Worm (Caenorhabditis elegans) whole organism, young adult: ENCODE data around the gene F58D12.1.

Source experiments
- B0019.2 ChIP-seq: fragments of 200-800 bp; sonication (Bioruptor generic); conservative IDR thresholded peaks from 2 replicates; pipeline ENCODE4 v1.3.6; 2022; ENCODE audit warnings: missing genetic modification reagents, missing genetic modification characterization, missing compliant biosample characterization
- B0336.3 ChIP-seq: fragments of 200-800 bp; sonication (Bioruptor generic); IDR thresholded peaks from 2 replicates; pipeline ENCODE4 v1.3.6; 2022; ENCODE audit warnings: missing genetic modification characterization, missing compliant biosample characterization
- F22D6.2 ChIP-seq: sonication (generic microtip); optimal IDR thresholded peaks from 2 replicates; lab custom pipeline; 2016; ENCODE audit warnings: mild to moderate bottlenecking, missing genetic modification characterization, missing compliant biosample characterization
- F33H1.4 ChIP-seq: fragments of 200-800 bp; sonication (Bioruptor generic); IDR thresholded peaks from 2 replicates; pipeline ENCODE4 v1.3.6; 2022; ENCODE audit warnings: missing genetic modification reagents, missing genetic modification characterization, missing compliant biosample characterization
- Y67H2A.10 ChIP-seq: fragments of 200-800 bp; sonication (Bioruptor generic); conservative IDR thresholded peaks from 2 replicates; pipeline ENCODE4 v1.3.6; 2022; ENCODE audit warnings: missing genetic modification reagents, missing genetic modification characterization, missing compliant biosample characterization
- ZK185.1 ChIP-seq: sonication (generic microtip); optimal IDR thresholded peaks from 2 replicates; lab custom pipeline; 2016; ENCODE audit warnings: mild to moderate bottlenecking, missing genetic modification characterization, missing compliant biosample characterization; ENCODE audit not compliant: poor library complexity, severe bottlenecking
- ama-1 ChIP-seq, 3 experiments: fragments of 150-350 bp in 1 of 3; sonication (generic microtip) in 2 of 3; optimal IDR thresholded peaks; 2 replicates each; lab custom pipeline; 2014 to 2018; ENCODE audit warnings: missing biosample characterization in 2 of 3, missing genetic modification characterization in 2 of 3, missing genetic modification reagents in 2 of 3
- aptf-2 ChIP-seq: fragments of 200-800 bp; sonication (Bioruptor generic); conservative IDR thresholded peaks from 2 replicates; pipeline ENCODE4 v1.3.6; 2022; ENCODE audit warnings: missing genetic modification reagents, missing genetic modification characterization, missing compliant biosample characterization
- atf-7 ChIP-seq: sonication (generic microtip); optimal IDR thresholded peaks from 2 replicates; lab custom pipeline; 2017; ENCODE audit warnings: mild to moderate bottlenecking, missing genetic modification characterization, missing compliant biosample characterization
- attf-3 ChIP-seq: fragments of 200-800 bp; sonication (Bioruptor generic); conservative IDR thresholded peaks from 2 replicates; pipeline ENCODE4 v1.3.6; 2022; ENCODE audit warnings: missing genetic modification reagents, missing genetic modification characterization, missing compliant biosample characterization
- attf-6 ChIP-seq: fragments of 200-800 bp; sonication (Bioruptor generic); IDR thresholded peaks from 2 replicates; pipeline ENCODE4 v1.3.6; 2022; ENCODE audit warnings: missing genetic modification reagents, missing genetic modification characterization, missing compliant biosample characterization
- bed-1 ChIP-seq: fragments of 200-800 bp; sonication (Bioruptor generic); IDR thresholded peaks from 2 replicates; pipeline ENCODE4 v1.3.6; 2022; ENCODE audit warnings: missing genetic modification reagents, missing genetic modification characterization, missing compliant biosample characterization
- cebp-2 ChIP-seq: fragments of 200-800 bp; sonication (Bioruptor generic); IDR thresholded peaks from 2 replicates; pipeline ENCODE4 v1.3.6; 2022; ENCODE audit warnings: missing genetic modification characterization, missing compliant biosample characterization
- ceh-27 ChIP-seq: fragments of 200-800 bp; sonication (Bioruptor generic); optimal IDR thresholded peaks from 2 replicates; lab custom pipeline; 2018; ENCODE audit warnings: mild to moderate bottlenecking, missing genetic modification characterization, moderate library complexity, missing compliant biosample characterization
- ceh-58 ChIP-seq: fragments of 200-800 bp; sonication (Bioruptor generic); IDR thresholded peaks from 2 replicates; pipeline ENCODE4 v1.3.6; 2022; ENCODE audit warnings: missing genetic modification characterization, missing compliant biosample characterization
- ceh-79 ChIP-seq: sonication (generic microtip); optimal IDR thresholded peaks from 2 replicates; lab custom pipeline; 2017; ENCODE audit warnings: mild to moderate bottlenecking, missing genetic modification characterization, missing compliant biosample characterization
- ceh-91 ChIP-seq: fragments of 200-800 bp; sonication (Bioruptor generic); IDR thresholded peaks from 2 replicates; pipeline ENCODE4 v1.3.6; 2022; ENCODE audit warnings: missing genetic modification reagents, missing genetic modification characterization, missing compliant biosample characterization
- dox-1 ChIP-seq: fragments of 200-800 bp; sonication (Bioruptor generic); IDR thresholded peaks from 2 replicates; pipeline ENCODE4 v1.3.6; 2022; ENCODE audit warnings: missing genetic modification reagents, missing genetic modification characterization, missing compliant biosample characterization
- dpl-1 ChIP-seq: fragments of 150-350 bp; optimal IDR thresholded peaks from 2 replicates; lab custom pipeline; 2014; ENCODE audit warnings: missing biosample characterization, missing genetic modification reagents, missing genetic modification characterization
- efl-1 ChIP-seq: fragments of 150-350 bp; optimal IDR thresholded peaks from 2 replicates; lab custom pipeline; 2014; ENCODE audit warnings: missing biosample characterization, missing genetic modification reagents, missing genetic modification characterization
- egl-18 ChIP-seq: fragments of 200-800 bp; sonication (Bioruptor generic); IDR thresholded peaks from 2 replicates; pipeline ENCODE4 v1.3.6; 2022; ENCODE audit warnings: missing genetic modification reagents, missing genetic modification characterization, missing compliant biosample characterization
- egrh-3 ChIP-seq: fragments of 200-800 bp; sonication (Bioruptor generic); IDR thresholded peaks from 2 replicates; pipeline ENCODE4 v1.3.6; 2022; ENCODE audit warnings: missing genetic modification reagents, missing genetic modification characterization, missing compliant biosample characterization
- gei-17 ChIP-seq: fragments of 200-800 bp; sonication (Bioruptor generic); optimal IDR thresholded peaks from 2 replicates; lab custom pipeline; 2018; ENCODE audit warnings: mild to moderate bottlenecking, missing genetic modification characterization, missing compliant biosample characterization
- him-1 ChIP-seq: sonication (generic microtip); optimal IDR thresholded peaks from 2 replicates; lab custom pipeline; 2016; ENCODE audit warnings: missing genotype, missing genetic modification reagents, missing genetic modification characterization, missing compliant biosample characterization
- hmg-1.2 ChIP-seq: fragments of 200-800 bp; sonication (Bioruptor generic); IDR thresholded peaks from 2 replicates; pipeline ENCODE4 v1.3.6; 2022; ENCODE audit warnings: missing genetic modification reagents, missing genetic modification characterization, missing compliant biosample characterization
- hmg-20 ChIP-seq: fragments of 200-800 bp; sonication (Bioruptor generic); IDR thresholded peaks from 2 replicates; pipeline ENCODE4 v1.3.6; 2022; ENCODE audit warnings: missing genetic modification reagents, missing genetic modification characterization, missing compliant biosample characterization
- hrde-1 ChIP-seq: sonication (generic microtip); optimal IDR thresholded peaks from 2 replicates; lab custom pipeline; 2016; ENCODE audit warnings: missing genetic modification characterization, mild to moderate bottlenecking, missing compliant biosample characterization, moderate library complexity, missing genotype, missing genetic modification reagents, borderline replicate concordance
- hsf-1 ChIP-seq: fragments of 200-800 bp; sonication (Bioruptor generic); IDR thresholded peaks from 2 replicates; pipeline ENCODE4 v1.3.6; 2022; ENCODE audit warnings: missing genetic modification reagents, missing genetic modification characterization, missing compliant biosample characterization
- lin-54 ChIP-seq: fragments of 200-800 bp; sonication (Bioruptor generic); optimal IDR thresholded peaks from 2 replicates; lab custom pipeline; 2018; ENCODE audit warnings: mild to moderate bottlenecking, missing genetic modification characterization, missing compliant biosample characterization
- lir-1 ChIP-seq: fragments of 200-800 bp; sonication (Bioruptor generic); conservative IDR thresholded peaks from 2 replicates; pipeline ENCODE4 v1.3.6; 2022; ENCODE audit warnings: missing genetic modification reagents, missing genetic modification characterization, missing compliant biosample characterization
- madf-3 ChIP-seq: fragments of 200-800 bp; sonication (Bioruptor generic); IDR thresholded peaks from 2 replicates; pipeline ENCODE4 v1.3.6; 2022; ENCODE audit warnings: missing genetic modification reagents, missing genetic modification characterization, missing compliant biosample characterization
- madf-8 ChIP-seq: fragments of 200-800 bp; sonication (Bioruptor generic); conservative IDR thresholded peaks from 2 replicates; pipeline ENCODE4 v1.3.6; 2022; ENCODE audit warnings: missing genetic modification reagents, missing genetic modification characterization, missing compliant biosample characterization
- mcd-1 ChIP-seq: fragments of 200-800 bp; sonication (Bioruptor generic); IDR thresholded peaks from 2 replicates; pipeline ENCODE4 v1.3.6; 2022; ENCODE audit warnings: missing genetic modification reagents, missing genetic modification characterization, missing compliant biosample characterization
- mxl-1 ChIP-seq: sonication (generic microtip); optimal IDR thresholded peaks from 2 replicates; lab custom pipeline; 2016; ENCODE audit warnings: missing genetic modification characterization, missing compliant biosample characterization
- nfyb-1 ChIP-seq: fragments of 200-800 bp; sonication (Bioruptor generic); IDR thresholded peaks from 2 replicates; pipeline ENCODE4 v1.3.6; 2022; ENCODE audit warnings: missing genetic modification reagents, missing genetic modification characterization, missing compliant biosample characterization
- nhr-179 ChIP-seq: sonication (generic microtip); optimal IDR thresholded peaks from 2 replicates; lab custom pipeline; 2016; ENCODE audit warnings: mild to moderate bottlenecking, missing genetic modification characterization, missing compliant biosample characterization
- repo-1 ChIP-seq: sonication (generic microtip); optimal IDR thresholded peaks from 2 replicates; lab custom pipeline; 2017; ENCODE audit warnings: mild to moderate bottlenecking, missing genetic modification characterization, missing compliant biosample characterization
- snpc-1.3 ChIP-seq: sonication (generic microtip); optimal IDR thresholded peaks from 2 replicates; lab custom pipeline; 2017; ENCODE audit warnings: missing genetic modification characterization, mild to moderate bottlenecking, missing compliant biosample characterization, antibody characterized with exemption, moderate library complexity, missing genotype, missing genetic modification reagents; ENCODE audit not compliant: insufficient read depth
- snpc-4 ChIP-seq, 5 experiments: fragments of 150-350 bp in 1 of 5; sonication (generic microtip) in 4 of 5; optimal IDR thresholded peaks; 2 replicates each; lab custom pipeline; 2014 to 2018; ENCODE audit warnings: missing genetic modification characterization in 5 of 5, missing biosample characterization in 3 of 5, antibody characterized with exemption in 2 of 5, mild to moderate bottlenecking in 2 of 5, missing compliant biosample characterization in 2 of 5, missing genotype in 2 of 5, moderate library complexity in 2 of 5, missing genetic modification reagents in 1 of 5
- tbp1 ChIP-seq: fragments of 200-800 bp; sonication (Bioruptor generic); optimal IDR thresholded peaks from 2 replicates; lab custom pipeline; 2018; ENCODE audit warnings: mild to moderate bottlenecking, missing genetic modification characterization, missing compliant biosample characterization
- tbx-9 ChIP-seq: sonication (generic microtip); optimal IDR thresholded peaks from 2 replicates; lab custom pipeline; 2016; ENCODE audit warnings: borderline replicate concordance, missing genetic modification characterization, inconsistent platforms, missing compliant biosample characterization
- tlf-1 ChIP-seq: fragments of 200-800 bp; sonication (Bioruptor generic); optimal IDR thresholded peaks from 2 replicates; lab custom pipeline; 2018; ENCODE audit warnings: mild to moderate bottlenecking, missing genetic modification characterization, missing compliant biosample characterization
- ztf-18 ChIP-seq: sonication (generic microtip); optimal IDR thresholded peaks from 2 replicates; lab custom pipeline; 2016; ENCODE audit warnings: missing genotype, mild to moderate bottlenecking, missing genetic modification characterization, missing compliant biosample characterization
- ztf-25 ChIP-seq: fragments of 200-800 bp; sonication (Bioruptor generic); IDR thresholded peaks from 2 replicates; pipeline ENCODE4 v1.3.6; 2022; ENCODE audit warnings: missing genetic modification reagents, missing genetic modification characterization, missing compliant biosample characterization

F58D12.1 gene

DNA sequence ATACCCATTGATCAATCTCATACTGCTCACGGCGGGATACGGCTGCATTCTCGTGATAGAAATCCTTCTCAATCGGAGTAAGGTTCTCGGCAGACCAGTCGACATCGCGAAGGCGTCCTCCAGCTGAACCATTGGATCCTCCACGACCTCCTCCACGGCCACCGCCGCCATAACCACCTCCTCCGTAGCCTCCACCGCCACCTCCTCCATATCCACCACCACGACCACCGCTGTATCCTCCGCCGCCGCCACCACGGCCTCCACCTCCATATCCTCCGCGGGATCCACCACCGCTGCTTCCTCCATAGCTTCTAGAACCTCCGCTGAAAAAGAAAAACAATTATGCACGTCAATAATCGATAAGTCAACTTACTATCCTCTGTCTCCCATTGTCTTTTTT, 37.9 kb upstream of the F58D12.1 start (continued):
- TF ChIP-seq ztf-25 (GFP tag; lab: Robert Waterston, UW) = peak; percentile 16; the same call in 1 of the 2 replicates
- TF ChIP-seq tbx-9 (tag; lab: Kevin White, UChicago) = no peak
- TF ChIP-seq madf-8 (GFP tag; lab: Robert Waterston, UW) = no peak
- no peak for TF ChIP-seq egl-18 (GFP tag; lab: Robert Waterston, UW)
- no peak for TF ChIP-seq nfyb-1
- no peak for TF ChIP-seq bed-1 (GFP tag; lab: Robert Waterston, UW)
- TF ChIP-seq attf-6 (GFP tag; lab: Robert Waterston, UW) = no peak
- TF ChIP-seq hsf-1 (GFP tag; lab: Robert Waterston, UW) = peak; percentile 27; the same call in 1 of the 2 replicates
- TF ChIP-seq atf-7 (tag; lab: Kevin White, UChicago) = no peak
- TF ChIP-seq snpc-1.3 (tag; lab: Kevin White, UChicago) = no peak
- 0 out of 2 replicates have a peak, but pooled peaks have one; percentile 13 for TF ChIP-seq cebp-2 (GFP tag; lab: Robert Waterston, UW)
- TF ChIP-seq ztf-18 (tag; lab: Kevin White, UChicago) = no peak

DNA sequence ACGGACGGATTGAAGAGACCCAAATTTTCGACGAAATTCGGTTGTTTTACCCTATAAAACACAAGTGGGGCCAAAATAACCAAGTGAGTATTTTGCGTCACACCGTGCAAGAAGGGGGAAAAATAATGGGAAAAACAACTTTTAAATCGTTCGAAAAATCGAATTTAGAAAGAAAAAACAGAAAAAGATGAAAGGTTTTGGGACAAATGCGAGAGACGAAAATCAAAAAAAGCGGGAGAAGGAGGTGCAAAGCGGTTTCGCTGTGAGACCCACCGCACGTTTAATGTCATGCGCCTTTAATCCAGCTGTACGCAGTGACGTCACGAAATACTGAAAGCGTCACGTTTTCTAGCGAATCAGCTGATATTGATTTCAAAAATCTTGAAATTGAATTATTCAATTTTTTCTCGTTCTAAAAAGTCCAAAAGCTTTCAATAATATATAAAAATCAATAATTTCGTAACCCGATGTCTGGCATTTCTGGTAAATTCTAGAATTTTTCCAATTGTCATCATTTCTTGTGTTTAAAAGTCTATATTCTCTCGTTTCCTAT, 37.3 kb upstream of the F58D12.1 start, which contains the start of the genes ddx-17 and aip-1:
TSS of gene ddx-17 (minus strand) at position 51 of the 553 bp plus-strand sequence.
TSS of gene aip-1 (plus strand) at position 332 of the 553 bp plus-strand sequence.
- peak; percentile 57 for TF ChIP-seq dpl-1 (GFP tag; lab: Kevin White, UChicago)
- TF ChIP-seq aptf-2 (GFP tag; lab: Robert Waterston, UW) = no peak
- peak; percentile 76 for TF ChIP-seq madf-3 (GFP tag; lab: Robert Waterston, UW)
- TF ChIP-seq B0336.3 (GFP tag; lab: Robert Waterston, UW) = peak; percentile 45; the same call in 1 of the 2 replicates
- no peak for TF ChIP-seq B0019.2 (GFP tag; lab: Robert Waterston, UW)
- TF ChIP-seq ceh-58 (GFP tag; lab: Robert Waterston, UW) = no peak
- TF ChIP-seq mxl-1 (tag; lab: Kevin White, UChicago) = no peak
- no peak for TF ChIP-seq nhr-179 (tag; lab: Kevin White, UChicago)
- TF ChIP-seq attf-3 (GFP tag; lab: Robert Waterston, UW) = 0 out of 2 replicates have a peak, but pooled peaks have one; percentile 12
- TF ChIP-seq snpc-4 (GFP tag; optimal IDR thresholded peaks at IDR 0.05; lab: Kevin White, UChicago) = no peak
- TF ChIP-seq snpc-4 (tag; optimal IDR thresholded peaks at IDR 0.05; lab: Kevin White, UChicago) = peak; percentile 2 to 71 (median 41)
- TF ChIP-seq dox-1 (GFP tag; lab: Robert Waterston, UW) = peak; percentile 67; the same call in 1 of the 2 replicates
- peak; percentile 56 for TF ChIP-seq nfyb-1
- peak; percentile 81 for TF ChIP-seq efl-1 (GFP tag; lab: Kevin White, UChicago)
- TF ChIP-seq egrh-3 (GFP tag; lab: Robert Waterston, UW) = peak; percentile 51
- peak; percentile 72; the same call in 1 of the 2 replicates for TF ChIP-seq Y67H2A.10 (GFP tag; lab: Robert Waterston, UW)
- peak; percentile 58 for TF ChIP-seq lin-54
- TF ChIP-seq tlf-1 (GFP tag; lab: Kevin White, UChicago) = peak; percentile 52
- TF ChIP-seq hmg-1.2 (GFP tag; lab: Robert Waterston, UW) = peak; percentile 40; the same call in 1 of the 2 replicates
- TF ChIP-seq ceh-91 = peak; percentile 41; the same call in 1 of the 2 replicates
- peak; percentile 52 for TF ChIP-seq ceh-27
- TF ChIP-seq hmg-20 (GFP tag; lab: Robert Waterston, UW) = no peak
- no peak for TF ChIP-seq repo-1
- TF ChIP-seq ama-1 (optimal IDR thresholded peaks at IDR 0.05; lab: Kevin White, UChicago) = no peak
- no peak for TF ChIP-seq ama-1 (GFP tag; optimal IDR thresholded peaks at IDR 0.05; lab: Kevin White, UChicago)
- TF ChIP-seq tbp1 (GFP tag; lab: Kevin White, UChicago) = peak; percentile 55
- TF ChIP-seq lir-1 (GFP tag; lab: Robert Waterston, UW) = no peak
- TF ChIP-seq F33H1.4 (GFP tag; lab: Robert Waterston, UW) = peak; percentile 94
- peak; percentile 71 for TF ChIP-seq mcd-1
- TF ChIP-seq F22D6.2 (tag; lab: Kevin White, UChicago) = no peak
- peak; percentile 5 for TF ChIP-seq ZK185.1 (tag; lab: Kevin White, UChicago)
- TF ChIP-seq ceh-79 (tag; lab: Kevin White, UChicago) = no peak
- TF ChIP-seq hrde-1 (tag; lab: Kevin White, UChicago) = no peak
- TF ChIP-seq madf-8 (GFP tag; lab: Robert Waterston, UW) = peak; percentile 50
- TF ChIP-seq gei-17 (GFP tag; lab: Kevin White, UChicago) = no peak
- no peak for TF ChIP-seq him-1 (tag; lab: Kevin White, UChicago)
